Worm (Caenorhabditis elegans) whole organism, L1 larva: ENCODE measurements around the gene rpn-1.

ENCODE experiments used
- C04F5.9 ChIP-seq: sonication (generic microtip); optimal IDR thresholded peaks from 2 replicates; lab custom pipeline; 2016; ENCODE audit warnings: missing genetic modification characterization, missing compliant biosample characterization
- C16A3.4 ChIP-seq: fragments of 150-350 bp; optimal IDR thresholded peaks from 2 replicates; lab custom pipeline; 2014; ENCODE audit warnings: missing biosample characterization, missing genetic modification characterization
- C34B4.2 ChIP-seq: sonication (generic microtip); optimal IDR thresholded peaks from 2 replicates; lab custom pipeline; 2017; ENCODE audit warnings: mild to moderate bottlenecking, missing genetic modification characterization, missing compliant biosample characterization
- F16B12.6 ChIP-seq: fragments of 150-350 bp; optimal IDR thresholded peaks from 2 replicates; lab custom pipeline; 2014; ENCODE audit warnings: missing biosample characterization, missing genetic modification characterization
- Y116A8C.19 ChIP-seq: sonication (generic microtip); optimal IDR thresholded peaks from 2 replicates; lab custom pipeline; 2016; ENCODE audit warnings: missing compliant biosample characterization, missing genetic modification characterization, borderline replicate concordance
- alr-1 ChIP-seq: fragments of 200-800 bp; sonication (Bioruptor generic); optimal IDR thresholded peaks from 2 replicates; lab custom pipeline; 2018; ENCODE audit warnings: borderline replicate concordance, mild to moderate bottlenecking, missing genetic modification characterization, missing compliant biosample characterization
- aly-2 ChIP-seq: fragments of 150-350 bp; optimal IDR thresholded peaks from 2 replicates; lab custom pipeline; 2014; ENCODE audit warnings: missing biosample characterization, missing genetic modification characterization
- ceh-63 ChIP-seq: fragments of 200-800 bp; sonication (Bioruptor generic); optimal IDR thresholded peaks from 2 replicates; lab custom pipeline; 2018; ENCODE audit warnings: mild to moderate bottlenecking, missing genetic modification characterization, missing compliant biosample characterization
- ceh-8 ChIP-seq: fragments of 200-800 bp; sonication (Bioruptor generic); optimal IDR thresholded peaks from 2 replicates; lab custom pipeline; 2018; ENCODE audit warnings: mild to moderate bottlenecking, missing genetic modification characterization, moderate library complexity, missing compliant biosample characterization
- ceh-88 ChIP-seq: fragments of 200-800 bp; sonication (Bioruptor generic); IDR thresholded peaks from 2 replicates; pipeline ENCODE4 v1.3.6; 2022; ENCODE audit warnings: missing genetic modification characterization, missing compliant biosample characterization
- ceh-90 ChIP-seq: sonication (generic microtip); optimal IDR thresholded peaks from 2 replicates; lab custom pipeline; 2016; ENCODE audit warnings: missing genetic modification characterization, missing compliant biosample characterization
- dsc-1 ChIP-seq: sonication (generic microtip); optimal IDR thresholded peaks from 2 replicates; lab custom pipeline; 2016; ENCODE audit warnings: mild to moderate bottlenecking, missing genetic modification characterization, missing compliant biosample characterization
- egl-27 ChIP-seq, 2 experiments: fragments of 150-350 bp in 1 of 2; sonication (generic microtip); optimal IDR thresholded peaks; 3 replicates each; lab custom pipeline; 2017 to 2018; ENCODE audit warnings: missing biosample characterization in 2 of 2, missing genetic modification characterization in 2 of 2, missing genetic modification reagents in 2 of 2
- fkh-8 ChIP-seq: sonication (generic microtip); optimal IDR thresholded peaks from 2 replicates; lab custom pipeline; 2016; ENCODE audit warnings: mild to moderate bottlenecking, missing genetic modification characterization, missing compliant biosample characterization
- fos-1 ChIP-seq: fragments of 150-350 bp; optimal IDR thresholded peaks from 2 replicates; lab custom pipeline; 2014; ENCODE audit warnings: missing biosample characterization, missing genetic modification characterization
- grh-1 ChIP-seq: fragments of 200-800 bp; sonication (Bioruptor generic); IDR thresholded peaks from 2 replicates; pipeline ENCODE4 v1.3.6; 2022; ENCODE audit warnings: missing genetic modification reagents, missing genetic modification characterization, missing compliant biosample characterization
- hlh-17 ChIP-seq: fragments of 200-800 bp; sonication (Bioruptor generic); optimal IDR thresholded peaks from 2 replicates; lab custom pipeline; 2018; ENCODE audit warnings: missing genetic modification characterization, mild to moderate bottlenecking, missing compliant biosample characterization, moderate library complexity, borderline replicate concordance
- hlh-4 ChIP-seq: sonication (generic microtip); optimal IDR thresholded peaks from 2 replicates; lab custom pipeline; 2016; ENCODE audit warnings: mild to moderate bottlenecking, missing genetic modification characterization, missing compliant biosample characterization
- lin-13 ChIP-seq: fragments of 150-350 bp; optimal IDR thresholded peaks from 2 replicates; lab custom pipeline; 2014; ENCODE audit warnings: missing biosample characterization, missing genetic modification reagents, missing genetic modification characterization
- lin-14 ChIP-seq: fragments of 200-800 bp; sonication (Bioruptor generic); optimal IDR thresholded peaks from 2 replicates; lab custom pipeline; 2018; ENCODE audit warnings: mild to moderate bottlenecking, missing genetic modification characterization, moderate library complexity, missing compliant biosample characterization
- lin-15B ChIP-seq: fragments of 150-350 bp; sonication (generic microtip); optimal IDR thresholded peaks from 3 replicates; lab custom pipeline; 2014; ENCODE audit warnings: missing biosample characterization, missing genetic modification characterization
- lir-3 ChIP-seq: sonication (generic microtip); optimal IDR thresholded peaks from 2 replicates; lab custom pipeline; 2016; ENCODE audit warnings: mild to moderate bottlenecking, missing genetic modification characterization, moderate library complexity, missing compliant biosample characterization; ENCODE audit not compliant: poor library complexity
- mdl-1 ChIP-seq, 2 experiments: fragments of 150-350 bp; optimal IDR thresholded peaks; 2 replicates each; lab custom pipeline; 2014 to 2017; ENCODE audit warnings: missing biosample characterization in 2 of 2, missing genetic modification characterization in 2 of 2, inconsistent platforms in 1 of 2
- mef-2 ChIP-seq: fragments of 150-350 bp; optimal IDR thresholded peaks from 2 replicates; lab custom pipeline; 2014; ENCODE audit warnings: missing biosample characterization, missing genetic modification characterization
- mep-1 ChIP-seq: fragments of 150-350 bp; optimal IDR thresholded peaks from 2 replicates; lab custom pipeline; 2014; ENCODE audit warnings: missing biosample characterization, missing genetic modification characterization
- nhr-19 ChIP-seq: fragments of 200-800 bp; sonication (Bioruptor generic); conservative IDR thresholded peaks from 2 replicates; pipeline ENCODE4 v1.3.6; 2022; ENCODE audit warnings: missing genetic modification characterization, missing compliant biosample characterization
- nhr-20 ChIP-seq: sonication (generic microtip); optimal IDR thresholded peaks from 2 replicates; lab custom pipeline; 2016; ENCODE audit warnings: mild to moderate bottlenecking, missing genetic modification characterization, missing compliant biosample characterization
- nhr-47 ChIP-seq: sonication (generic microtip); optimal IDR thresholded peaks from 2 replicates; lab custom pipeline; 2016; ENCODE audit warnings: mild to moderate bottlenecking, missing genetic modification characterization, moderate library complexity, missing compliant biosample characterization
- nhr-71 ChIP-seq: sonication (generic microtip); optimal IDR thresholded peaks from 2 replicates; lab custom pipeline; 2016; ENCODE audit warnings: mild to moderate bottlenecking, missing genetic modification characterization, moderate library complexity, missing compliant biosample characterization
- nhr-76 ChIP-seq: sonication (generic microtip); optimal IDR thresholded peaks from 2 replicates; lab custom pipeline; 2017; ENCODE audit warnings: missing biosample characterization, missing genetic modification characterization
- nhr-84 ChIP-seq: sonication (generic microtip); optimal IDR thresholded peaks from 2 replicates; lab custom pipeline; 2017; ENCODE audit warnings: missing biosample characterization, missing genetic modification characterization
- nhr-90 ChIP-seq: sonication (generic microtip); optimal IDR thresholded peaks from 2 replicates; lab custom pipeline; 2016; ENCODE audit warnings: mild to moderate bottlenecking, missing genetic modification characterization, missing compliant biosample characterization; ENCODE audit not compliant: poor library complexity
- pax-3 ChIP-seq: fragments of 200-800 bp; sonication (Bioruptor generic); optimal IDR thresholded peaks from 2 replicates; lab custom pipeline; 2018; ENCODE audit warnings: mild to moderate bottlenecking, missing genetic modification characterization, moderate library complexity, missing compliant biosample characterization
- snpc-4 ChIP-seq: fragments of 150-350 bp; optimal IDR thresholded peaks from 2 replicates; lab custom pipeline; 2014; ENCODE audit warnings: missing biosample characterization, missing genetic modification characterization
- sox-4 ChIP-seq: sonication (generic microtip); optimal IDR thresholded peaks from 2 replicates; lab custom pipeline; 2016; ENCODE audit warnings: missing genetic modification characterization, missing compliant biosample characterization
- tbx-2 ChIP-seq: sonication (generic microtip); optimal IDR thresholded peaks from 2 replicates; lab custom pipeline; 2016; ENCODE audit warnings: missing genetic modification characterization, missing compliant biosample characterization
- tlp-1 ChIP-seq: fragments of 150-350 bp; optimal IDR thresholded peaks from 2 replicates; lab custom pipeline; 2014; ENCODE audit warnings: missing biosample characterization, missing genetic modification characterization
- unc-30 ChIP-seq: sonication (generic microtip); optimal IDR thresholded peaks from 2 replicates; lab custom pipeline; 2017; ENCODE audit warnings: missing biosample characterization, missing genetic modification characterization
- unc-98 ChIP-seq: fragments of 200-800 bp; sonication (Bioruptor generic); IDR thresholded peaks from 2 replicates; pipeline ENCODE4 v1.3.6; 2022; ENCODE audit warnings: missing genetic modification characterization, missing compliant biosample characterization
- vab-15 ChIP-seq: sonication (generic microtip); optimal IDR thresholded peaks from 2 replicates; lab custom pipeline; 2017; ENCODE audit warnings: missing genotype, mild to moderate bottlenecking, missing genetic modification characterization, missing compliant biosample characterization
- xbp-1 ChIP-seq: sonication (generic microtip); optimal IDR thresholded peaks from 2 replicates; lab custom pipeline; 2016; ENCODE audit warnings: missing genetic modification characterization, missing compliant biosample characterization
- zag-1 ChIP-seq: fragments of 150-350 bp; optimal IDR thresholded peaks from 2 replicates; lab custom pipeline; 2014; ENCODE audit warnings: missing biosample characterization, missing genetic modification characterization
- zip-4 ChIP-seq: fragments of 200-800 bp; sonication (Bioruptor generic); optimal IDR thresholded peaks from 2 replicates; lab custom pipeline; 2018; ENCODE audit warnings: mild to moderate bottlenecking, missing genetic modification characterization, moderate library complexity, missing compliant biosample characterization
- ztf-11 ChIP-seq, 2 experiments: sonication (generic microtip); optimal IDR thresholded peaks; 2 replicates each; lab custom pipeline; 2016 to 2017; ENCODE audit warnings: missing genetic modification characterization in 2 of 2, missing biosample characterization in 1 of 2, missing compliant biosample characterization in 1 of 2

Gene rpn-1

ce11 chrIV:6878912-6879554 is 30.7 kb downstream of the rpn-1 start (continued):
- TF ChIP-seq unc-30: no peak
- TF ChIP-seq nhr-76 (tag; lab: Kevin White, UChicago): no peak
- peak; percentile 86 for TF ChIP-seq fkh-8 (tag; lab: Kevin White, UChicago)
- no peak for TF ChIP-seq pax-3
- TF ChIP-seq C16A3.4 (tag; lab: Kevin White, UChicago): no peak
- TF ChIP-seq mep-1 (tag; lab: Kevin White, UChicago): peak; percentile 68
- TF ChIP-seq Y116A8C.19 (tag; lab: Kevin White, UChicago): no peak
- no peak for TF ChIP-seq lin-15B
- TF ChIP-seq nhr-19: peak; percentile 94
- no peak for TF ChIP-seq zip-4
- no peak for TF ChIP-seq hlh-17 (GFP tag; lab: Kevin White, UChicago)
- TF ChIP-seq nhr-90 (tag; lab: Kevin White, UChicago): no peak
- TF ChIP-seq grh-1 (GFP tag; lab: Robert Waterston, UW): no peak
- peak; percentile 18 for TF ChIP-seq lin-13 (GFP tag; lab: Kevin White, UChicago)
- no peak for TF ChIP-seq ceh-90 (tag; lab: Kevin White, UChicago)
- peak; percentile 42 for TF ChIP-seq dsc-1 (tag; lab: Kevin White, UChicago)
- TF ChIP-seq ceh-8 (GFP tag; lab: Kevin White, UChicago): no peak
- peak in 1 of 2 experiments; percentile 76 for TF ChIP-seq mdl-1 (tag; optimal IDR thresholded peaks at IDR 0.05; lab: Kevin White, UChicago)
- TF ChIP-seq xbp-1 (tag; lab: Kevin White, UChicago): peak; percentile 51
- TF ChIP-seq unc-98: 0 out of 2 replicates have a peak, but pooled peaks have one; percentile 54
- peak; percentile 76 for TF ChIP-seq mef-2 (tag; lab: Kevin White, UChicago)
- no peak for TF ChIP-seq C04F5.9 (tag; lab: Kevin White, UChicago)
- peak; percentile 17 for TF ChIP-seq lir-3 (tag; lab: Kevin White, UChicago)
- TF ChIP-seq lin-14 (GFP tag; lab: Kevin White, UChicago): peak; percentile 97
- TF ChIP-seq zag-1 (tag; lab: Kevin White, UChicago): no peak
- TF ChIP-seq egl-27 (tag; optimal IDR thresholded peaks at IDR 0.05; lab: Kevin White, UChicago): peak; percentile 76 to 82
- peak; percentile 91 for TF ChIP-seq nhr-71
- TF ChIP-seq sox-4 (tag; lab: Kevin White, UChicago): peak; percentile 49
- no peak for TF ChIP-seq aly-2 (tag; lab: Kevin White, UChicago)
- peak; percentile 49 for TF ChIP-seq fos-1
- no peak for TF ChIP-seq alr-1 (tag; lab: Kevin White, UChicago)

- no peak for TF ChIP-seq tbx-2 (tag; lab: Kevin White, UChicago)
- peak; percentile 23 for TF ChIP-seq fkh-8 (tag; lab: Kevin White, UChicago)
These were observed 36.8 kb downstream of the rpn-1 start, which contains the start of gene srx-19 for ce11 chrIV:6872958-6873357. srx-19 (plus strand) TSS chrIV:6873258.

ce11 chrIV:6867791-6868190 is 41.9 kb downstream of the rpn-1 start, which contains the start of gene srx-20:
srx-20 (plus strand) TSS chrIV:6868091.
- no peak for TF ChIP-seq nhr-71
- TF ChIP-seq hlh-17 (GFP tag; lab: Kevin White, UChicago): no peak
- no peak for TF ChIP-seq ceh-90 (tag; lab: Kevin White, UChicago)

DNA sequence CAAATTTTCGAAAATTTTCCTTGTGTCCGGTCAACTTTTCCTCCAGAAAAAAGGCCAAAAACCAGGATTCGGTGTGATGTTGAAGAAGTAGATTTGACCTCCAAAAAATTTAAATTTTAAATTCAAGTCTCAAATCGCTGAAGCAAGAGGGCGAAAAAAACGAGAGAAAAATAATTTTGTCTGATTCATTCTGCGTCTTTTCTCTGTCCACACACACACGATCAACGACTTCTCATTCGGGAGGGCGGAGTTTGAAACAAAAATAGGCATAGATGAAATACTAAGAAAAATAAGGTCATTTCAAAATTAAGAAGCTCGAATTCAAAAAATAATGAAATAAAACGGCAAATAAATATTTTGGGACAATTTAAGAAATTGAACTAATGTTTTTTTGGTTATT is 50.4 kb downstream of the rpn-1 start, which contains the start of gene R13H7.2:
R13H7.2 (minus strand) TSS at position 101 of the 400 bp plus-strand sequence.
- TF ChIP-seq snpc-4 (tag; lab: Kevin White, UChicago) (no peak), tlp-1 (tag; lab: Kevin White, UChicago) (no peak), nhr-20 (tag; lab: Kevin White, UChicago) (no peak), nhr-84 (tag; lab: Kevin White, UChicago) (no peak), ztf-11 (tag; optimal IDR thresholded peaks at IDR 0.05; lab: Kevin White, UChicago) (no peak), Y116A8C.19 (tag; lab: Kevin White, UChicago) (no peak), mdl-1 (tag; optimal IDR thresholded peaks at IDR 0.05; lab: Kevin White, UChicago) (no peak), ceh-63 (GFP tag; lab: Kevin White, UChicago) (no peak), ceh-88 (GFP tag; lab: Robert Waterston, UW) (no peak), vab-15 (no peak), lin-14 (GFP tag; lab: Kevin White, UChicago) (no peak), C16A3.4 (tag; lab: Kevin White, UChicago) (no peak), nhr-47 (tag; lab: Kevin White, UChicago) (no peak), hlh-4 (tag; lab: Kevin White, UChicago) (no peak), F16B12.6 (no peak), C34B4.2 (tag; lab: Kevin White, UChicago) (no peak), hlh-17 (GFP tag; lab: Kevin White, UChicago) (no peak), lir-3 (tag; lab: Kevin White, UChicago) (no peak)
- TF ChIP-seq, all 84 proteins: peak for 0
